Worm (Caenorhabditis elegans) whole organism, L3 larva: ENCODE data around the gene Y54G2A.72.

Experiments used
- nhr-11 ChIP-seq: fragments of 150-350 bp; optimal IDR thresholded peaks from 2 replicates; lab custom pipeline; 2014; ENCODE audit warnings: missing biosample characterization, missing genetic modification characterization
- nhr-12 ChIP-seq: fragments of 150-350 bp; optimal IDR thresholded peaks from 2 replicates; lab custom pipeline; 2014; ENCODE audit warnings: missing biosample characterization, missing genetic modification characterization
- snpc-4 ChIP-seq: fragments of 150-350 bp; optimal IDR thresholded peaks from 2 replicates; lab custom pipeline; 2014; ENCODE audit warnings: missing biosample characterization, missing genetic modification characterization
- tbx-2 ChIP-seq: sonication (generic microtip); optimal IDR thresholded peaks from 2 replicates; lab custom pipeline; 2016; ENCODE audit warnings: mild to moderate bottlenecking, missing genetic modification characterization, missing compliant biosample characterization
- unc-62 ChIP-seq: fragments of 150-350 bp; sonication (generic microtip); optimal IDR thresholded peaks from 4 replicates; lab custom pipeline; 2014; ENCODE audit warnings: missing biosample characterization, missing genetic modification reagents, missing genetic modification characterization

DNA sequence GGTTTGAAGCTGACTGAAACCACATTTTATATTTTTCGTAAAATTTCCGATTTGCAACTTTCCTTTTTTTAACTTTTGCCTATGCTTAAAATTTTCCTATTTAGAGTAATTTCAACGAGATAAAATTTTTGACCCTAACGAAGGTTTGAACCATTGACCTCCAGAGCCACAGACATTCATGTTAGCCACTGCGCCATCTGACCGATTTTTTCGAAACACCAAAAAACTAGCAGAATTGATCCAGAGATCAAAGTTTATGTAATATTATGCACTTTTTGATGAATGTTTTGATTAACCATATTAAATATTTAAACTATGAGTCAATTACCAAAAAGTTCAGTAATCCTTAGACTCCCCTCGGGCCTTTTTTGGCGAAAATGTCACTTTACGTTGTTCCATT, 19.9 kb upstream of the Y54G2A.72 start:
- TF ChIP-seq nhr-11, result no peak
- no peak for TF ChIP-seq unc-62 (GFP tag; lab: Kevin White, UChicago)
- no peak for TF ChIP-seq tbx-2 (tag; lab: Kevin White, UChicago)
- no peak for TF ChIP-seq nhr-12 (tag; lab: Kevin White, UChicago)
- TF ChIP-seq snpc-4 (tag; lab: Kevin White, UChicago), result no peak
